Worm (Caenorhabditis elegans) whole organism, young adult: ENCODE data around the gene F17H10.2.
A peak's percentile ranks its signal among the peaks of the same experiment; 100 is the strongest.

Source experiments
- B0261.1 ChIP-seq: sonication (generic microtip); optimal IDR thresholded peaks from 2 replicates; lab custom pipeline; 2016; ENCODE audit warnings: mild to moderate bottlenecking, missing genetic modification characterization, moderate library complexity, missing compliant biosample characterization
- C06A6.2 ChIP-seq: fragments of 200-800 bp; sonication (Bioruptor generic); conservative IDR thresholded peaks from 2 replicates; pipeline ENCODE4 v1.3.6; 2022; ENCODE audit warnings: missing genetic modification characterization, missing compliant biosample characterization
- F10E7.11 ChIP-seq: sonication (generic microtip); optimal IDR thresholded peaks from 2 replicates; lab custom pipeline; 2017; ENCODE audit warnings: mild to moderate bottlenecking, missing genetic modification characterization, moderate library complexity, missing compliant biosample characterization
- F22D6.2 ChIP-seq: sonication (generic microtip); optimal IDR thresholded peaks from 2 replicates; lab custom pipeline; 2016; ENCODE audit warnings: mild to moderate bottlenecking, missing genetic modification characterization, missing compliant biosample characterization
- F39B2.1 ChIP-seq: fragments of 200-800 bp; sonication (Bioruptor generic); IDR thresholded peaks from 2 replicates; pipeline ENCODE4 v1.3.6; 2022; ENCODE audit warnings: missing genetic modification reagents, missing genetic modification characterization, missing compliant biosample characterization
- F49E8.2 ChIP-seq: sonication (generic microtip); optimal IDR thresholded peaks from 3 replicates; lab custom pipeline; 2017; ENCODE audit warnings: missing genetic modification characterization, mild to moderate bottlenecking, missing compliant biosample characterization, antibody characterized with exemption, moderate library complexity; ENCODE audit not compliant: insufficient read depth
- F57A8.1 ChIP-seq: fragments of 200-800 bp; sonication (Bioruptor generic); optimal IDR thresholded peaks from 2 replicates; lab custom pipeline; 2018; ENCODE audit warnings: mild to moderate bottlenecking, missing genetic modification characterization, moderate library complexity, missing compliant biosample characterization
- K11D2.4 ChIP-seq: fragments of 200-800 bp; sonication (Bioruptor generic); IDR thresholded peaks from 2 replicates; pipeline ENCODE4 v1.3.6; 2022; ENCODE audit warnings: missing genetic modification reagents, missing genetic modification characterization, missing compliant biosample characterization
- T07F8.4 ChIP-seq: sonication (generic microtip); optimal IDR thresholded peaks from 2 replicates; lab custom pipeline; 2016; ENCODE audit warnings: mild to moderate bottlenecking, missing genetic modification characterization, moderate library complexity, missing compliant biosample characterization
- T26A5.8 ChIP-seq: sonication (generic microtip); optimal IDR thresholded peaks from 2 replicates; lab custom pipeline; 2016; ENCODE audit warnings: missing genetic modification characterization, missing compliant biosample characterization
- Y53G8AR.9 ChIP-seq: fragments of 200-800 bp; sonication (Bioruptor generic); conservative IDR thresholded peaks from 2 replicates; pipeline ENCODE4 v1.3.6; 2022; ENCODE audit warnings: missing genetic modification reagents, missing genetic modification characterization, missing compliant biosample characterization
- Y67H2A.10 ChIP-seq: fragments of 200-800 bp; sonication (Bioruptor generic); conservative IDR thresholded peaks from 2 replicates; pipeline ENCODE4 v1.3.6; 2022; ENCODE audit warnings: missing genetic modification reagents, missing genetic modification characterization, missing compliant biosample characterization
- Y95B8A.8 ChIP-seq: fragments of 200-800 bp; sonication (Bioruptor generic); IDR thresholded peaks from 2 replicates; pipeline ENCODE4 v1.3.6; 2022; ENCODE audit warnings: missing genetic modification reagents, missing genetic modification characterization, missing compliant biosample characterization
- ama-1 ChIP-seq, 3 experiments: fragments of 150-350 bp in 1 of 3; sonication (generic microtip) in 2 of 3; optimal IDR thresholded peaks; 2 replicates each; lab custom pipeline; 2014 to 2018; ENCODE audit warnings: missing biosample characterization in 2 of 3, missing genetic modification characterization in 2 of 3, missing genetic modification reagents in 2 of 3
- atf-7 ChIP-seq: sonication (generic microtip); optimal IDR thresholded peaks from 2 replicates; lab custom pipeline; 2017; ENCODE audit warnings: mild to moderate bottlenecking, missing genetic modification characterization, missing compliant biosample characterization
- attf-5 ChIP-seq: fragments of 200-800 bp; sonication (Bioruptor generic); optimal IDR thresholded peaks from 2 replicates; lab custom pipeline; 2018; ENCODE audit warnings: mild to moderate bottlenecking, missing genetic modification characterization, missing compliant biosample characterization
- ccch-3 ChIP-seq: fragments of 200-800 bp; sonication (Bioruptor generic); optimal IDR thresholded peaks from 2 replicates; lab custom pipeline; 2018; ENCODE audit warnings: mild to moderate bottlenecking, missing genetic modification characterization, missing compliant biosample characterization
- ceh-91 ChIP-seq: fragments of 200-800 bp; sonication (Bioruptor generic); IDR thresholded peaks from 2 replicates; pipeline ENCODE4 v1.3.6; 2022; ENCODE audit warnings: missing genetic modification reagents, missing genetic modification characterization, missing compliant biosample characterization
- die-1 ChIP-seq: sonication (generic microtip); optimal IDR thresholded peaks from 2 replicates; lab custom pipeline; 2016; ENCODE audit warnings: missing genotype, mild to moderate bottlenecking, missing genetic modification characterization, missing compliant biosample characterization
- dpff-1 ChIP-seq: sonication (generic microtip); optimal IDR thresholded peaks from 2 replicates; lab custom pipeline; 2017; ENCODE audit warnings: mild to moderate bottlenecking, missing genetic modification characterization, missing compliant biosample characterization
- egl-18 ChIP-seq: fragments of 200-800 bp; sonication (Bioruptor generic); IDR thresholded peaks from 2 replicates; pipeline ENCODE4 v1.3.6; 2022; ENCODE audit warnings: missing genetic modification reagents, missing genetic modification characterization, missing compliant biosample characterization
- egrh-3 ChIP-seq: fragments of 200-800 bp; sonication (Bioruptor generic); IDR thresholded peaks from 2 replicates; pipeline ENCODE4 v1.3.6; 2022; ENCODE audit warnings: missing genetic modification reagents, missing genetic modification characterization, missing compliant biosample characterization
- fkh-3 ChIP-seq: sonication (generic microtip); optimal IDR thresholded peaks from 2 replicates; lab custom pipeline; 2016; ENCODE audit warnings: mild to moderate bottlenecking, missing genetic modification characterization, missing compliant biosample characterization
- him-1 ChIP-seq: sonication (generic microtip); optimal IDR thresholded peaks from 2 replicates; lab custom pipeline; 2016; ENCODE audit warnings: missing genotype, missing genetic modification reagents, missing genetic modification characterization, missing compliant biosample characterization
- hmg-1.2 ChIP-seq: fragments of 200-800 bp; sonication (Bioruptor generic); IDR thresholded peaks from 2 replicates; pipeline ENCODE4 v1.3.6; 2022; ENCODE audit warnings: missing genetic modification reagents, missing genetic modification characterization, missing compliant biosample characterization
- hmg-20 ChIP-seq: fragments of 200-800 bp; sonication (Bioruptor generic); IDR thresholded peaks from 2 replicates; pipeline ENCODE4 v1.3.6; 2022; ENCODE audit warnings: missing genetic modification reagents, missing genetic modification characterization, missing compliant biosample characterization
- hrde-1 ChIP-seq: sonication (generic microtip); optimal IDR thresholded peaks from 2 replicates; lab custom pipeline; 2016; ENCODE audit warnings: missing genetic modification characterization, mild to moderate bottlenecking, missing compliant biosample characterization, moderate library complexity, missing genotype, missing genetic modification reagents, borderline replicate concordance
- let-526 ChIP-seq: fragments of 200-800 bp; sonication (Bioruptor generic); IDR thresholded peaks from 2 replicates; pipeline ENCODE4 v1.3.6; 2022; ENCODE audit warnings: missing genetic modification reagents, missing genetic modification characterization, missing compliant biosample characterization
- lin-40 ChIP-seq: sonication (generic microtip); optimal IDR thresholded peaks from 2 replicates; lab custom pipeline; 2016; ENCODE audit warnings: missing genetic modification characterization, mild to moderate bottlenecking, missing compliant biosample characterization, missing genotype, missing genetic modification reagents
- lsl-1 ChIP-seq: fragments of 200-800 bp; sonication (Bioruptor generic); optimal IDR thresholded peaks from 2 replicates; lab custom pipeline; 2018; ENCODE audit warnings: mild to moderate bottlenecking, missing genetic modification characterization, moderate library complexity, missing compliant biosample characterization
- lsy-27 ChIP-seq: sonication (generic microtip); optimal IDR thresholded peaks from 2 replicates; lab custom pipeline; 2017; ENCODE audit warnings: missing genetic modification characterization, mild to moderate bottlenecking, missing compliant biosample characterization, antibody characterized with exemption, missing genotype, borderline replicate concordance; ENCODE audit not compliant: insufficient read depth
- madf-10 ChIP-seq: sonication (generic microtip); optimal IDR thresholded peaks from 2 replicates; lab custom pipeline; 2016; ENCODE audit warnings: mild to moderate bottlenecking, missing genetic modification characterization, missing compliant biosample characterization
- madf-3 ChIP-seq: fragments of 200-800 bp; sonication (Bioruptor generic); IDR thresholded peaks from 2 replicates; pipeline ENCODE4 v1.3.6; 2022; ENCODE audit warnings: missing genetic modification reagents, missing genetic modification characterization, missing compliant biosample characterization
- nhr-120 ChIP-seq: fragments of 200-800 bp; sonication (Bioruptor generic); IDR thresholded peaks from 2 replicates; pipeline ENCODE4 v1.3.6; 2022; ENCODE audit warnings: missing genetic modification characterization, missing compliant biosample characterization
- rec-8 ChIP-seq, 2 experiments: sonication (generic microtip); optimal IDR thresholded peaks; 2 replicates each; lab custom pipeline; 2016; ENCODE audit warnings: mild to moderate bottlenecking in 2 of 2, missing genetic modification characterization in 2 of 2, missing genetic modification reagents in 2 of 2, missing genotype in 2 of 2, missing biosample characterization in 1 of 2, missing compliant biosample characterization in 1 of 2, moderate library complexity in 1 of 2
- repo-1 ChIP-seq: sonication (generic microtip); optimal IDR thresholded peaks from 2 replicates; lab custom pipeline; 2017; ENCODE audit warnings: mild to moderate bottlenecking, missing genetic modification characterization, missing compliant biosample characterization
- sdz-38 ChIP-seq: sonication (generic microtip); optimal IDR thresholded peaks from 2 replicates; lab custom pipeline; 2016; ENCODE audit warnings: missing genotype, missing genetic modification characterization, missing compliant biosample characterization
- sea-2 ChIP-seq: fragments of 200-800 bp; sonication (Bioruptor generic); IDR thresholded peaks from 2 replicates; pipeline ENCODE4 v1.3.6; 2022; ENCODE audit warnings: missing genetic modification characterization, missing compliant biosample characterization
- snpc-3.4 ChIP-seq: sonication (generic microtip); optimal IDR thresholded peaks from 2 replicates; lab custom pipeline; 2017; ENCODE audit warnings: missing genetic modification characterization, mild to moderate bottlenecking, missing compliant biosample characterization, antibody characterized with exemption, moderate library complexity, missing genotype, missing genetic modification reagents
- snpc-4 ChIP-seq, 5 experiments: fragments of 150-350 bp in 1 of 5; sonication (generic microtip) in 4 of 5; optimal IDR thresholded peaks; 2 replicates each; lab custom pipeline; 2014 to 2018; ENCODE audit warnings: missing genetic modification characterization in 5 of 5, missing biosample characterization in 3 of 5, antibody characterized with exemption in 2 of 5, mild to moderate bottlenecking in 2 of 5, missing compliant biosample characterization in 2 of 5, missing genotype in 2 of 5, moderate library complexity in 2 of 5, missing genetic modification reagents in 1 of 5
- unc-130 ChIP-seq: sonication (generic microtip); optimal IDR thresholded peaks from 2 replicates; lab custom pipeline; 2016; ENCODE audit warnings: missing genetic modification reagents, missing genetic modification characterization, missing compliant biosample characterization
- unc-62 ChIP-seq: fragments of 150-350 bp; optimal IDR thresholded peaks from 2 replicates; lab custom pipeline; 2014; ENCODE audit warnings: missing biosample characterization, missing genetic modification reagents, missing genetic modification characterization
- zim-3 ChIP-seq: sonication (generic microtip); optimal IDR thresholded peaks from 2 replicates; lab custom pipeline; 2017; ENCODE audit warnings: mild to moderate bottlenecking, missing genetic modification characterization, moderate library complexity, missing compliant biosample characterization
- ztf-22 ChIP-seq: fragments of 200-800 bp; sonication (Bioruptor generic); optimal IDR thresholded peaks from 2 replicates; lab custom pipeline; 2018; ENCODE audit warnings: mild to moderate bottlenecking, missing genetic modification characterization, moderate library complexity, missing compliant biosample characterization
- ztf-25 ChIP-seq: fragments of 200-800 bp; sonication (Bioruptor generic); IDR thresholded peaks from 2 replicates; pipeline ENCODE4 v1.3.6; 2022; ENCODE audit warnings: missing genetic modification reagents, missing genetic modification characterization, missing compliant biosample characterization
- ztf-6 ChIP-seq: fragments of 200-800 bp; sonication (Bioruptor generic); IDR thresholded peaks from 2 replicates; pipeline ENCODE4 v1.3.6; 2022; ENCODE audit warnings: missing genetic modification reagents, missing genetic modification characterization, missing compliant biosample characterization

F17H10.2 gene

DNA sequence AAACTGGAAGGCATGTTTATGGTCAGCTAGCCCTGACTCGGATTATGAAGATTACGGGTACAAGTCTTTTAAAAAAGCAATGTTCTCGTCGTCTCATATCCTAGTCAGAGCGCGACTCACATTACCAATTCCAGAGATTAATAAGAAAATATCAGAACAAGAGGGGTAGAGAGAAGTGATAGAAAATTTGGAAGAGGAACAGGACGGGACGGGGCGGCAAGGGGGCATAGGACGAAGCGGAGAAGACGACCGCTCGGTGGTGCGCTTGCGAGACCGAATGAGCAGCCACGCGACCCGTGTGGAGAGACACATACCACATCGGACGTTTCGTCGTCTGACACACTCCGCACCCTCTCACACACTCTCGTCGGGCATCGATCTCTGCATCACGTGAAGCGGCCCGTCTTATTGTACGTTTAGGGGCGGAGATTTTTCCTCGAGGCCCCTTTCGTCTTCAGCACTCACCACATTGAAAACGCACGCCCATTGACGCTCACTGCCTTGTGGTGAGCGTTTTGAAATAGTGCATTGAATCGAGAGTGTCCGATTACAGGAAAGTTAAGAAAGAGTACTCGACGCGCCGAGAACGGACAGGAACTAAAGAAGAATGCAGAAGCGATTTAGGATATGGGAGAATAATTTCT, 31.5 kb downstream of the F17H10.2 start (continued):
- TF ChIP-seq hmg-20 (no peak), Y53G8AR.9 (peak; percentile 75), T26A5.8 (tag; lab: Kevin White, UChicago) (no peak), hmg-1.2 (GFP tag; lab: Robert Waterston, UW) (peak; percentile 89), F49E8.2 (tag; lab: Kevin White, UChicago) (no peak), fkh-3 (tag; lab: Kevin White, UChicago) (no peak), ceh-91 (GFP tag; lab: Robert Waterston, UW) (no peak), egl-18 (no peak; the same call in none of the 2 replicates), Y95B8A.8 (GFP tag; lab: Robert Waterston, UW) (no peak), let-526 (peak; percentile 88; the same call in 1 of the 2 replicates), nhr-120 (GFP tag; lab: Robert Waterston, UW) (no peak), madf-10 (tag; lab: Kevin White, UChicago) (peak; percentile 82), die-1 (peak; percentile 44), ccch-3 (GFP tag; lab: Kevin White, UChicago) (no peak), attf-5 (peak; percentile 77), K11D2.4 (GFP tag; lab: Robert Waterston, UW) (peak; percentile 89), snpc-4 (GFP tag; optimal IDR thresholded peaks at IDR 0.05; lab: Kevin White, UChicago) (peak; percentile 18), snpc-4 (tag; optimal IDR thresholded peaks at IDR 0.05; lab: Kevin White, UChicago) (peak; percentile 47 to 81 (median 72)), rec-8 (tag; optimal IDR thresholded peaks at IDR 0.05; lab: Kevin White, UChicago) (no peak), hrde-1 (no peak), T07F8.4 (tag; lab: Kevin White, UChicago) (peak; percentile 45), sdz-38 (tag; lab: Kevin White, UChicago) (peak; percentile 32), zim-3 (tag; lab: Kevin White, UChicago) (no peak), B0261.1 (tag; lab: Kevin White, UChicago) (peak; percentile 27), ama-1 (optimal IDR thresholded peaks at IDR 0.05; lab: Kevin White, UChicago) (peak; percentile 97), ama-1 (GFP tag; optimal IDR thresholded peaks at IDR 0.05; lab: Kevin White, UChicago) (peak in 1 of 2 experiments; percentile 63), sea-2 (GFP tag; lab: Robert Waterston, UW) (peak; percentile 90), lsl-1 (no peak), snpc-3.4 (tag; lab: Kevin White, UChicago) (no peak), C06A6.2 (GFP tag; lab: Robert Waterston, UW) (peak; percentile 89), lin-40 (peak; percentile 97), lsy-27 (tag; lab: Kevin White, UChicago) (no peak), F57A8.1 (GFP tag; lab: Kevin White, UChicago) (peak; percentile 30), atf-7 (tag; lab: Kevin White, UChicago) (peak; percentile 94), unc-130 (no peak), unc-62 (peak; percentile 74), F22D6.2 (tag; lab: Kevin White, UChicago) (peak; percentile 71), madf-3 (GFP tag; lab: Robert Waterston, UW) (no peak), ztf-22 (GFP tag; lab: Kevin White, UChicago) (peak; percentile 50), F10E7.11 (tag; lab: Kevin White, UChicago) (peak; percentile 43), dpff-1 (tag; lab: Kevin White, UChicago) (no peak), repo-1 (tag; lab: Kevin White, UChicago) (peak; percentile 61), him-1 (tag; lab: Kevin White, UChicago) (no peak), F39B2.1 (GFP tag; lab: Robert Waterston, UW) (no peak), ztf-6 (GFP tag; lab: Robert Waterston, UW) (no peak; the same call in 1 of the 2 replicates), egrh-3 (GFP tag; lab: Robert Waterston, UW) (peak; percentile 88), Y67H2A.10 (GFP tag; lab: Robert Waterston, UW) (peak; percentile 67; the same call in 1 of the 2 replicates), ztf-25 (GFP tag; lab: Robert Waterston, UW) (no peak)
